Worm (Caenorhabditis elegans): ENCODE results near the gene cdr-2.

DNA sequence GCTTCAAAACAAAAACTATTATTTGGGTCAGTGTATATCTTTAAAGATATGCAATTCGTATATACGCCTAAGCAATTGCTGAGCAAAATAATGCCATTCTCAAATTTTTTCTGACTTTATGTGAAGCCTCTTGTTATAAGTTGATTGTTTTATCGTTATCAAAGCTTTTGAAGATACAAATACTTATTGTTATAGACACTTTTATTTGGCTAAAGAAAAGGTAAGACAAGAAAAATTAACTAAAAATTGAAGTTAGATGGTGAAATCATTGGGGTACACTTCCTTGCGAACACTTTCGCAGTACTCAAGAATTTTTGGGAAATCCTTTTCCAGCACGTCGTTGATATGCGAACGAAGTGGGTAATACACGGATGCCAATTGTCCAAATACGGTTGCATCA is 3.2 kb downstream of the cdr-2 start:
- TF ChIP-seq lin-39 (tag; optimal IDR thresholded peaks at IDR 0.05) (no peak), unc-130 (GFP tag; optimal IDR thresholded peaks at IDR 0.05) (no peak), aha-1 (tag) (no peak), lin-29 (GFP tag; IDR thresholded peaks at IDR 0.05) (no peak)

Measured in whole organism, L4 larva.